Fruit fly (Drosophila melanogaster): ENCODE data around the gene alpha-Man-IIa.

The alpha-Man-IIa gene

DNA sequence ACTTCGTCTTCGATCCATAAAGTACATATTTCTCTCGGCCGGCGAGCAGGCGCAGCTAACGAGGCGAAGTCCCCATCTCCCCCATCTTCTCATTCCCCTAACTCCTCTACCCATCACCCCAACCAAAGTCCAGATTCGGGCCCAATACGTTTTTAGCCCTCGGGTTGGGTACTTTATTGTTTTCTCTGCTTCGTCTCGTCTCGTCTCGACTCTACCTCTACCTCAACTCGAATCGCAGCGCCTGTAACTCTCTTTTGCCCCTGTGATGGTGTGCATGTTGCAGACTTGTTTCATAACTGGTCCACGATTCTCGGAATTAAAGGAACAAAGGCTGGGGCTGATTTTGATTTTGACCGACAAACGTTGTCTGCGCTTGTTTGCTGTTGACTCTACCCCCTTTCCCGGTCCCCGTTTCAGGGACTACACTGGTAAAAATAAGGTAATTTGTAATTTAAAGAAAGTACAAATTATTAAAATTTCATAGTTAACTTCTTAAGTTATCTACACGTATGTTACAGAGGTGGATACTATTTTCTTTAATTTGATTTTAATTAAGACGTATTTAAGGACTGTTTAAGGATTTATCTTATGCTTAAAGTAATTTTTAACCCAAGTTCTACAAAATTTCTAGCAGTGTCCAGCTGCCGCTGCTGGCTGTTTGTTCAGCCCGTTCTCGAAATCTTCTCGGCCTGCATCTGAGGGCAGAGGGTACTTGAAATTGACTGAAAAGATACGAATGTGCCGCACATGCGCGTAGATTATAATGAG, 33.5 kb upstream of the alpha-Man-IIa start (continued):
- TF ChIP-seq CG1603 (tag; optimal IDR thresholded peaks at IDR 0.05) (peak; percentile 51), dysf (GFP tag; IDR thresholded peaks at IDR 0.05) (0 out of 3 replicates have a peak, but pooled peaks have one; percentile 4), CG10565 (GFP tag; optimal IDR thresholded peaks at IDR 0.05) (no peak), crol (GFP tag; IDR thresholded peaks at IDR 0.05) (no peak; the same call in 1 of the 2 replicates), CG8944 (GFP tag; optimal IDR thresholded peaks at IDR 0.05) (no peak), ci (GFP tag; IDR thresholded peaks at IDR 0.05) (no peak), shn (GFP tag; optimal IDR thresholded peaks at IDR 0.05) (no peak), Mad (GFP tag; optimal IDR thresholded peaks at IDR 0.05) (no peak), dati (GFP tag; IDR thresholded peaks at IDR 0.05) (no peak), CG12659 (GFP tag; optimal IDR thresholded peaks at IDR 0.05) (peak; percentile 15), pb (GFP tag; optimal IDR thresholded peaks at IDR 0.05) (no peak), CG4360 (GFP tag; IDR thresholded peaks at IDR 0.05) (no peak), ranshi (GFP tag; IDR thresholded peaks at IDR 0.05) (peak; percentile 32; the same call in 1 of the 2 replicates), CG4617 (GFP tag; optimal IDR thresholded peaks at IDR 0.05; ENCODE audit: borderline replicate concordance) (no peak), CG11560 (tag; IDR thresholded peaks at IDR 0.05) (no peak), Abd-B (GFP tag; optimal IDR thresholded peaks at IDR 0.05) (peak; percentile 9), zen (tag; optimal IDR thresholded peaks at IDR 0.05) (peak; percentile 71), fu2 (GFP tag; optimal IDR thresholded peaks at IDR 0.05) (no peak), wdn (GFP tag; IDR thresholded peaks at IDR 0.05) (no peak), unpg (GFP tag; optimal IDR thresholded peaks at IDR 0.05) (peak; percentile 59), CG7786 (GFP tag; optimal IDR thresholded peaks at IDR 0.05) (no peak), yki (optimal IDR thresholded peaks at IDR 0.05) (no peak), CG2678 (tag; optimal IDR thresholded peaks at IDR 0.05) (peak; percentile 66), CG15011 (GFP tag; optimal IDR thresholded peaks at IDR 0.05) (no peak), Hand (GFP tag; optimal IDR thresholded peaks at IDR 0.05) (no peak), cwo (GFP tag; optimal IDR thresholded peaks at IDR 0.05) (no peak), CG5245 (GFP tag; optimal IDR thresholded peaks at IDR 0.05) (peak; percentile 38), pita (GFP tag; optimal IDR thresholded peaks at IDR 0.05) (no peak), CG12219 (GFP tag; optimal IDR thresholded peaks at IDR 0.05) (peak; percentile 17), slbo (GFP tag; IDR thresholded peaks at IDR 0.05) (no peak), CG2129 (GFP tag; IDR thresholded peaks at IDR 0.05; ENCODE audit: partially characterized antibody) (no peak), caup (GFP tag; optimal IDR thresholded peaks at IDR 0.05; ENCODE audit: severe bottlenecking) (no peak), CG14441 (GFP tag; IDR thresholded peaks at IDR 0.05) (no peak), bbx (GFP tag; IDR thresholded peaks at IDR 0.05; ENCODE audit: partially characterized antibody) (no peak), nerfin-2 (GFP tag; IDR thresholded peaks at IDR 0.05; ENCODE audit: partially characterized antibody) (no peak), fd102C (GFP tag; optimal IDR thresholded peaks at IDR 0.05) (peak; percentile 65), Blimp-1 (GFP tag; optimal IDR thresholded peaks at IDR 0.05) (peak; percentile 65), tx (GFP tag; optimal IDR thresholded peaks at IDR 0.05) (no peak), Hr3 (GFP tag; optimal IDR thresholded peaks at IDR 0.05) (peak; percentile 55), CG2120 (GFP tag; optimal IDR thresholded peaks at IDR 0.05) (no peak), CHES-1-like (GFP tag; optimal IDR thresholded peaks at IDR 0.05) (no peak), ssp (GFP tag; IDR thresholded peaks at IDR 0.05) (no peak), nmo (GFP tag; optimal IDR thresholded peaks at IDR 0.05) (peak; percentile 79), Six4 (GFP tag; optimal IDR thresholded peaks at IDR 0.05) (no peak), MTF-1 (GFP tag; optimal IDR thresholded peaks at IDR 0.05; ENCODE audit: borderline replicate concordance) (no peak), gcm2 (GFP tag; optimal IDR thresholded peaks at IDR 0.05) (no peak), Ada2b (GFP tag; IDR thresholded peaks at IDR 0.05) (no peak)
